Fruit fly (Drosophila melanogaster) whole organism, embryonic: ENCODE data around the gene CG5611.

ENCODE experiments used
- Asciz ChIP-seq: fragments of 200-800 bp; sonication (Bioruptor generic); optimal IDR thresholded peaks from 2 replicates; lab custom pipeline; 2017; ENCODE audit warnings: missing biosample characterization, mild to moderate bottlenecking, missing genetic modification characterization, missing genetic modification reagents
- BEAF-32 ChIP-seq: fragments of 200-800 bp; sonication (Bioruptor generic); optimal IDR thresholded peaks from 3 replicates; lab custom pipeline; 2017; ENCODE audit warnings: missing biosample characterization, missing genetic modification characterization, mild to moderate bottlenecking, moderate library complexity, missing genetic modification reagents
- CG12071 ChIP-seq: fragments of 200-800 bp; sonication (Bioruptor generic); optimal IDR thresholded peaks from 3 replicates; lab custom pipeline; 2018; ENCODE audit warnings: missing biosample characterization, mild to moderate bottlenecking, missing genetic modification characterization
- CG12942 ChIP-seq: fragments of 200-800 bp; sonication (Bioruptor generic); optimal IDR thresholded peaks from 3 replicates; lab custom pipeline; 2016; ENCODE audit warnings: missing biosample characterization, missing genetic modification characterization
- CG13775 ChIP-seq: fragments of 200-800 bp; sonication (Bioruptor generic); optimal IDR thresholded peaks from 3 replicates; lab custom pipeline; 2017; ENCODE audit warnings: missing biosample characterization, mild to moderate bottlenecking, missing genetic modification characterization
- CG1647 ChIP-seq: fragments of 200-800 bp; sonication (Bioruptor generic); optimal IDR thresholded peaks from 3 replicates; lab custom pipeline; 2016; ENCODE audit warnings: missing biosample characterization, missing genetic modification characterization
- CG17328 ChIP-seq: fragments of 200-800 bp; sonication (Bioruptor generic); IDR thresholded peaks from 2 replicates; pipeline ENCODE4 v1.3.6; 2022; ENCODE audit warnings: missing biosample characterization, missing genetic modification characterization
- CG18764 ChIP-seq: fragments of 200-800 bp; sonication (Bioruptor generic); optimal IDR thresholded peaks from 3 replicates; lab custom pipeline; 2016; ENCODE audit warnings: missing biosample characterization, missing genetic modification characterization
- CG31224 ChIP-seq: fragments of 200-800 bp; sonication (Bioruptor generic); IDR thresholded peaks from 2 replicates; pipeline ENCODE4 v1.3.6; 2022; ENCODE audit warnings: missing biosample characterization, missing genetic modification characterization
- CG34376 ChIP-seq: fragments of 200-800 bp; sonication (Bioruptor generic); optimal IDR thresholded peaks from 2 replicates; lab custom pipeline; 2018; ENCODE audit warnings: missing biosample characterization, mild to moderate bottlenecking, missing genetic modification characterization
- CG3838 ChIP-seq: fragments of 200-800 bp; sonication (Bioruptor generic); optimal IDR thresholded peaks from 3 replicates; lab custom pipeline; 2016; ENCODE audit warnings: missing biosample characterization, missing genetic modification characterization
- CG7357 ChIP-seq: fragments of 200-800 bp; sonication (Bioruptor generic); IDR thresholded peaks from 3 replicates; pipeline ENCODE4 v1.3.6; 2022; ENCODE audit warnings: missing biosample characterization, missing genetic modification characterization
- CG7556 ChIP-seq: fragments of 200-800 bp; sonication (Bioruptor generic); optimal IDR thresholded peaks from 2 replicates; lab custom pipeline; 2017; ENCODE audit warnings: missing biosample characterization, mild to moderate bottlenecking, missing genetic modification characterization
- CG7963 ChIP-seq: fragments of 200-800 bp; sonication (Bioruptor generic); IDR thresholded peaks from 3 replicates; pipeline ENCODE4 v1.3.6; 2022; ENCODE audit warnings: missing biosample characterization, missing genetic modification characterization; ENCODE audit not compliant: partially characterized antibody
- D19A ChIP-seq: fragments of 200-800 bp; optimal IDR thresholded peaks from 3 replicates; lab custom pipeline; 2019; ENCODE audit warnings: missing biosample characterization, mild to moderate bottlenecking, missing genetic modification characterization, moderate library complexity
- Deaf1 ChIP-seq: fragments of 200-800 bp; optimal IDR thresholded peaks from 3 replicates; lab custom pipeline; 2019; ENCODE audit warnings: missing biosample characterization, mild to moderate bottlenecking, missing genetic modification characterization, moderate library complexity
- Dp ChIP-seq: fragments of 200-800 bp; sonication (Bioruptor generic); optimal IDR thresholded peaks from 2 replicates; lab custom pipeline; 2018; ENCODE audit warnings: missing biosample characterization, mild to moderate bottlenecking, missing genetic modification characterization, moderate library complexity
- Dref ChIP-seq: fragments of 200-800 bp; sonication (Bioruptor generic); IDR thresholded peaks from 2 replicates; pipeline ENCODE4 v1.3.6; 2022; ENCODE audit warnings: missing biosample characterization, missing genetic modification characterization
- Ets65A ChIP-seq: fragments of 200-800 bp; sonication (Bioruptor generic); peaks from one replicate; lab custom pipeline; 2016; ENCODE audit warnings: missing biosample characterization, missing genetic modification characterization
- Gsc ChIP-seq: fragments of 200-800 bp; sonication (Bioruptor generic); IDR thresholded peaks from 2 replicates; pipeline ENCODE4 v1.3.6; 2022; ENCODE audit warnings: missing biosample characterization, missing genetic modification characterization
- Gug ChIP-seq: fragments of 200-800 bp; sonication (Bioruptor generic); IDR thresholded peaks from 4 replicates; pipeline ENCODE4 v1.3.6; 2022; ENCODE audit warnings: missing biosample characterization, missing genetic modification characterization
- Hr3 ChIP-seq: fragments of 200-800 bp; sonication (Bioruptor generic); optimal IDR thresholded peaks from 3 replicates; lab custom pipeline; 2016; ENCODE audit warnings: missing biosample characterization, missing genetic modification characterization
- Med ChIP-seq: fragments of 200-800 bp; sonication (Bioruptor generic); peaks from one replicate; lab custom pipeline; 2016; ENCODE audit warnings: missing biosample characterization, missing genetic modification characterization, mild to moderate bottlenecking, inconsistent platforms, moderate library complexity
- NK7.1 ChIP-seq: fragments of 200-800 bp; sonication (Bioruptor generic); optimal IDR thresholded peaks from 3 replicates; lab custom pipeline; 2016; ENCODE audit warnings: missing biosample characterization, missing genetic modification characterization
- Side ChIP-seq: fragments of 200-800 bp; sonication (Bioruptor generic); optimal IDR thresholded peaks from 2 replicates; lab custom pipeline; 2016; ENCODE audit warnings: missing biosample characterization, missing genetic modification characterization
- ase ChIP-seq: fragments of 200-800 bp; sonication (Bioruptor generic); IDR thresholded peaks from 3 replicates; pipeline ENCODE4 v1.3.6; 2022; ENCODE audit warnings: missing biosample characterization, missing genetic modification characterization
- btn ChIP-seq: fragments of 200-800 bp; sonication (Bioruptor generic); optimal IDR thresholded peaks from 2 replicates; lab custom pipeline; 2016; ENCODE audit warnings: missing biosample characterization, missing genetic modification characterization
- cas ChIP-seq: fragments of 200-800 bp; sonication (Bioruptor generic); IDR thresholded peaks from 2 replicates; pipeline ENCODE4 v1.3.6; 2022; ENCODE audit warnings: missing biosample characterization, missing genetic modification characterization
- chinmo ChIP-seq: fragments of 200-800 bp; sonication (Bioruptor generic); IDR thresholded peaks from 4 replicates; pipeline ENCODE4 v1.3.6; 2022; ENCODE audit warnings: missing biosample characterization, missing genetic modification characterization; ENCODE audit not compliant: partially characterized antibody
- ci ChIP-seq: fragments of 200-800 bp; sonication (Bioruptor generic); IDR thresholded peaks from 3 replicates; pipeline ENCODE4 v1.3.6; 2022; ENCODE audit warnings: missing biosample characterization, missing genetic modification characterization
- da ChIP-seq: fragments of 200-800 bp; sonication (Bioruptor generic); optimal IDR thresholded peaks from 2 replicates; lab custom pipeline; 2016; ENCODE audit warnings: missing biosample characterization, missing genetic modification characterization
- ewg ChIP-seq: fragments of 200-800 bp; sonication (Bioruptor generic); optimal IDR thresholded peaks from 3 replicates; lab custom pipeline; 2017; ENCODE audit warnings: mild to moderate bottlenecking, missing biosample characterization, missing genetic modification reagents, missing genetic modification characterization
- gro ChIP-seq: fragments of 200-800 bp; sonication (Bioruptor generic); optimal IDR thresholded peaks from 2 replicates; lab custom pipeline; 2016; ENCODE audit warnings: missing biosample characterization, missing genetic modification characterization
- ham ChIP-seq: fragments of 200-800 bp; sonication (Bioruptor generic); IDR thresholded peaks from 2 replicates; pipeline ENCODE4 v1.3.6; 2022; ENCODE audit warnings: missing biosample characterization, missing genetic modification characterization
- hkb ChIP-seq, 2 experiments: fragments of 200-800 bp in 1 of 2; fragments of >200 bp in 1 of 2; sonication (Bioruptor generic) in 1 of 2; IDR thresholded peaks in 1 of 2; optimal IDR thresholded peaks in 1 of 2; 2 replicates each; pipeline versions ENCODE4 v1.3.6 to Lab custom; 2017 to 2022; ENCODE audit warnings: missing biosample characterization in 1 of 2, missing genetic modification characterization in 1 of 2
- lola ChIP-seq, 3 experiments: fragments of >200 bp in 2 of 3; fragments of 200-800 bp in 1 of 3; sonication (Bioruptor generic) in 1 of 3; optimal IDR thresholded peaks; 2 replicates each; lab custom pipeline; 2017 to 2019; ENCODE audit warnings: missing biosample characterization in 3 of 3, missing genetic modification characterization in 3 of 3, mild to moderate bottlenecking in 1 of 3, moderate library complexity in 1 of 3
- oc ChIP-seq: fragments of 200-800 bp; sonication (Bioruptor generic); optimal IDR thresholded peaks from 2 replicates; lab custom pipeline; 2018; ENCODE audit warnings: missing biosample characterization, mild to moderate bottlenecking, missing genetic modification characterization, moderate library complexity
- otp ChIP-seq: fragments of 200-800 bp; sonication (Bioruptor generic); IDR thresholded peaks from 3 replicates; pipeline ENCODE4, ENCODE4 v1.3.6; 2022; ENCODE audit warnings: missing biosample characterization, missing genetic modification characterization
- pb ChIP-seq: fragments of 200-800 bp; sonication (Bioruptor generic); optimal IDR thresholded peaks from 3 replicates; lab custom pipeline; 2016; ENCODE audit warnings: missing biosample characterization, missing genetic modification characterization
- sima ChIP-seq: fragments of 200-800 bp; sonication (Bioruptor generic); optimal IDR thresholded peaks from 2 replicates; lab custom pipeline; 2016; ENCODE audit warnings: missing biosample characterization, missing genetic modification characterization
- unpg ChIP-seq: fragments of 200-800 bp; sonication (Bioruptor generic); optimal IDR thresholded peaks from 3 replicates; lab custom pipeline; 2018; ENCODE audit warnings: missing biosample characterization, mild to moderate bottlenecking, missing genetic modification characterization, moderate library complexity
- wdn ChIP-seq: fragments of 200-800 bp; sonication (Bioruptor generic); IDR thresholded peaks from 2 replicates; pipeline ENCODE4 v1.3.6; 2022; ENCODE audit warnings: missing biosample characterization, missing genetic modification characterization
- yki ChIP-seq: fragments of >200 bp; optimal IDR thresholded peaks from 3 replicates; lab custom pipeline; 2018

The CG5611 gene

DNA sequence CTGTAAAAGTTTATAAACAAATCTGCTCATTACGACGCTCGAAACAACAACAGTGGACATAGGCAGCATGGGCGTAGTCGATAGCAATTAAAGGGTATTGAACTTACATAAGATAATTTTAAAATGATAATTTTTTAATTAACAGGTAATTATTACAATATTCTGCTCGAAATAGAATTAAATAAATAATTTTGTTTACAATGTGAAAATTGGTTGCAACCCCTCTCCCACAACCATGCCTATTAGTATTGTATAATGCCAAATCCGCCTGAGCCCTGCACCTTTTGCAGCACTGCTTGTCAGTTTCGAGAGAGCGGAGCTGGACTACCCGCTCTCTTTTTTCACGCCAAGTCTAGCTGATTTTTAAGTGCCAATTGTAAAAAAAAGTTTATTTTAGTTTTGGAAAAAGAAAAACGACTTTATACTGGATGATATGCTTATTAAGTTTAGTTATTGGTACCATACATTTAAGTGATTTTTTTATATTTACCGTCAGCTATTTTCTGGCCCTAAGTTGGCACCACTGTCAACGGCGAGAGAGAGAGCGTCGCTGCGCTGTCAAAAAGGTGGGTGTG is at the start of gene CG5611, which contains the start of gene Mtl (continued):
- TF ChIP-seq Asciz (GFP tag; lab: Kevin White, UChicago) (peak; percentile 99), wdn (peak; percentile 100), CG12071 (GFP tag; lab: Kevin White, UChicago) (peak; percentile 99), CG7963 (GFP tag; lab: Robert Waterston, UW) (no peak; the same call in 2 of the 3 replicates), Side (GFP tag; lab: Kevin White, UChicago) (peak; percentile 94), CG18764 (peak; percentile 99), CG12942 (GFP tag; lab: Kevin White, UChicago) (peak; percentile 100), CG3838 (GFP tag; lab: Kevin White, UChicago) (peak; percentile 97), D19A (peak; percentile 98), Hr3 (GFP tag; lab: Kevin White, UChicago) (peak; percentile 100), sima (peak; percentile 91), CG1647 (GFP tag; lab: Kevin White, UChicago) (peak; percentile 98), CG31224 (GFP tag; lab: Robert Waterston, UW) (peak; percentile 99), BEAF-32 (GFP tag; lab: Kevin White, UChicago) (peak; percentile 50), cas (GFP tag; lab: Robert Waterston, UW) (peak; percentile 100), oc (tag; lab: Kevin White, UChicago) (peak; percentile 100), chinmo (GFP tag; lab: Robert Waterston, UW) (no peak), ewg (GFP tag; lab: Kevin White, UChicago) (peak; percentile 99), ham (GFP tag; lab: Robert Waterston, UW) (peak; percentile 99), CG7357 (GFP tag; lab: Robert Waterston, UW) (peak; percentile 99), CG34376 (GFP tag; lab: Kevin White, UChicago) (peak; percentile 99), Gsc (GFP tag; lab: Robert Waterston, UW) (peak; percentile 99), unpg (GFP tag; lab: Kevin White, UChicago) (peak; percentile 100), da (GFP tag; lab: Kevin White, UChicago) (peak; percentile 94), Gug (GFP tag; lab: Robert Waterston, UW) (peak; percentile 99), otp (peak; percentile 100), gro (GFP tag; lab: Kevin White, UChicago) (peak; percentile 97), ase (GFP tag; lab: Robert Waterston, UW) (peak; percentile 100), lola (GFP tag; optimal IDR thresholded peaks at IDR 0.05; lab: Kevin White, UChicago) (peak in 1 of 3 experiments; percentile 100), ci (GFP tag; lab: Robert Waterston, UW) (peak; percentile 100), yki (lab: Kevin White, UChicago) (no peak), Dref (GFP tag; lab: Robert Waterston, UW) (peak; percentile 59), Dp (GFP tag; lab: Kevin White, UChicago) (peak; percentile 41), pb (GFP tag; lab: Kevin White, UChicago) (peak; percentile 89), NK7.1 (GFP tag; lab: Kevin White, UChicago) (peak; percentile 89), CG13775 (GFP tag; lab: Kevin White, UChicago) (peak; percentile 100), Med (GFP tag; lab: Kevin White, UChicago) (peak; percentile 99), hkb (optimal IDR thresholded peaks at IDR 0.05; lab: Kevin White, UChicago) (peak; percentile 73), hkb (GFP tag; IDR thresholded peaks at IDR 0.05; lab: Robert Waterston, UW) (peak; percentile 100), CG17328 (GFP tag; lab: Robert Waterston, UW) (peak; percentile 100)

DNA sequence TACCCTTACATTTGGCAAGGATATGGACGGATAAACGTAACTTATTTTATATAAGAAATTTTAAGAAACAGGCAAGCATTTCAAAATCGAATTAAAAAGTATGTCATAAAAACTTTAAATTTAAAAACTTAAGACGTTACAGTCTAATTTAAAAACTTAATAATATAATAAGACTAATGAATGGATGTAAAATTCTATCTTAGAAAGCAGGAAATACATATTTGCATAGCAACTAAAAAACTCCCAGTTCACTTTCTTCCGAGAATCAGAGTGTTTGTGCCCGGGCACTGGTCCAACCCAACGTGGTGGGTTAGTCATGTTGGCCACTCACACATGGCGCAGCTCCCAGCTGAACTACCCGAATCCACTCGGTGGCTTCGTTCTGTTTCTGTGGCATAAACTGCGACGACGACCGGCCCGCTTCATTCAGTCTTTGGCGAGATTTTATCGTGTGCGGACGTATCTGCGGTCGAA is 49.7 kb upstream of the CG5611 start, which contains the start of gene CG12880:
Gene CG12880, plus strand, starts transcription at position 424 of the 474 bp plus-strand sequence.
- peak; percentile 3 for TF ChIP-seq Ets65A (GFP tag; lab: Kevin White, UChicago)
- TF ChIP-seq Deaf1, result peak; percentile 64
- no peak for TF ChIP-seq btn (GFP tag; lab: Kevin White, UChicago)
- TF ChIP-seq D19A, result peak; percentile 87
- TF ChIP-seq CG7556 (GFP tag; lab: Kevin White, UChicago), result peak; percentile 20
